Worm (Caenorhabditis elegans) whole organism, L3 larva: ENCODE results near the gene ugt-1.

Experiments used
- R02D3.7 ChIP-seq: fragments of 150-350 bp; optimal IDR thresholded peaks from 2 replicates; lab custom pipeline; 2014; ENCODE audit warnings: missing biosample characterization, missing genetic modification characterization
- ZK546.5 ChIP-seq: sonication (generic microtip); optimal IDR thresholded peaks from 2 replicates; lab custom pipeline; 2017; ENCODE audit warnings: missing biosample characterization, missing genetic modification characterization
- aly-2 ChIP-seq: fragments of 150-350 bp; optimal IDR thresholded peaks from 2 replicates; lab custom pipeline; 2014; ENCODE audit warnings: missing biosample characterization, missing genetic modification characterization
- ama-1 ChIP-seq: fragments of 150-350 bp; optimal IDR thresholded peaks from 2 replicates; lab custom pipeline; 2018
- ceh-28 ChIP-seq: fragments of 150-350 bp; optimal IDR thresholded peaks from 2 replicates; lab custom pipeline; 2014; ENCODE audit warnings: missing biosample characterization, missing genetic modification reagents, missing genetic modification characterization
- ceh-82 ChIP-seq: fragments of 150-350 bp; optimal IDR thresholded peaks from 2 replicates; lab custom pipeline; 2014; ENCODE audit warnings: missing biosample characterization, missing genetic modification characterization
- ceh-9 ChIP-seq: sonication (generic microtip); optimal IDR thresholded peaks from 2 replicates; lab custom pipeline; 2018; ENCODE audit warnings: missing biosample characterization, missing genetic modification characterization
- daf-12 ChIP-seq: fragments of 150-350 bp; optimal IDR thresholded peaks from 2 replicates; lab custom pipeline; 2014; ENCODE audit warnings: missing biosample characterization, missing genetic modification reagents, missing genetic modification characterization
- egl-27 ChIP-seq: sonication (generic microtip); optimal IDR thresholded peaks from 4 replicates; lab custom pipeline; 2017; ENCODE audit warnings: missing biosample characterization, missing genetic modification reagents, missing genetic modification characterization
- egl-5 ChIP-seq: fragments of 150-350 bp; optimal IDR thresholded peaks from 2 replicates; lab custom pipeline; 2017; ENCODE audit warnings: missing biosample characterization, missing genetic modification reagents, missing genetic modification characterization, inconsistent platforms
- elt-1 ChIP-seq: fragments of 150-350 bp; optimal IDR thresholded peaks from 2 replicates; lab custom pipeline; 2014; ENCODE audit warnings: missing biosample characterization, missing genetic modification characterization
- elt-2 ChIP-seq: sonication (generic microtip); optimal IDR thresholded peaks from 2 replicates; lab custom pipeline; 2016; ENCODE audit warnings: missing genetic modification reagents, mild to moderate bottlenecking, missing genetic modification characterization, missing compliant biosample characterization
- eor-1 ChIP-seq, 2 experiments: fragments of 150-350 bp; optimal IDR thresholded peaks; 2 replicates each; lab custom pipeline; 2014 to 2018; ENCODE audit warnings: missing biosample characterization in 2 of 2, missing genetic modification characterization in 2 of 2
- fkh-2 ChIP-seq: fragments of 150-350 bp; optimal IDR thresholded peaks from 2 replicates; lab custom pipeline; 2014; ENCODE audit warnings: missing biosample characterization, missing genetic modification reagents, missing genetic modification characterization
- hmg-11 ChIP-seq: sonication (generic microtip); optimal IDR thresholded peaks from 2 replicates; lab custom pipeline; 2016; ENCODE audit warnings: missing genetic modification characterization, missing compliant biosample characterization
- jun-1 ChIP-seq: fragments of 150-350 bp; optimal IDR thresholded peaks from 2 replicates; lab custom pipeline; 2014; ENCODE audit warnings: missing biosample characterization, missing genetic modification reagents, missing genetic modification characterization
- lin-15B ChIP-seq: fragments of 150-350 bp; optimal IDR thresholded peaks from 2 replicates; lab custom pipeline; 2014; ENCODE audit warnings: missing biosample characterization, missing genetic modification characterization
- lin-39 ChIP-seq: fragments of 150-350 bp; optimal IDR thresholded peaks from 2 replicates; lab custom pipeline; 2018; ENCODE audit warnings: missing biosample characterization, missing genetic modification reagents, missing genetic modification characterization
- lsy-12 ChIP-seq: sonication (generic microtip); optimal IDR thresholded peaks from 2 replicates; lab custom pipeline; 2016; ENCODE audit warnings: mild to moderate bottlenecking, missing genetic modification characterization, missing compliant biosample characterization
- mdl-1 ChIP-seq: fragments of 150-350 bp; optimal IDR thresholded peaks from 2 replicates; lab custom pipeline; 2014; ENCODE audit warnings: missing biosample characterization, missing genetic modification characterization
- mml-1 ChIP-seq: fragments of 150-350 bp; sonication (generic microtip); optimal IDR thresholded peaks from 3 replicates; lab custom pipeline; 2014; ENCODE audit warnings: missing biosample characterization, missing genetic modification characterization
- nfya-1 ChIP-seq: sonication (generic microtip); optimal IDR thresholded peaks from 2 replicates; lab custom pipeline; 2017; ENCODE audit warnings: missing genetic modification characterization, mild to moderate bottlenecking, missing compliant biosample characterization, antibody characterized with exemption, moderate library complexity; ENCODE audit not compliant: insufficient read depth
- nhr-11 ChIP-seq: fragments of 150-350 bp; optimal IDR thresholded peaks from 2 replicates; lab custom pipeline; 2014; ENCODE audit warnings: missing biosample characterization, missing genetic modification characterization
- nhr-12 ChIP-seq: fragments of 150-350 bp; optimal IDR thresholded peaks from 2 replicates; lab custom pipeline; 2014; ENCODE audit warnings: missing biosample characterization, missing genetic modification characterization
- nhr-23 ChIP-seq: fragments of 150-350 bp; optimal IDR thresholded peaks from 2 replicates; lab custom pipeline; 2014; ENCODE audit warnings: missing biosample characterization, missing genetic modification reagents, missing genetic modification characterization
- nhr-237 ChIP-seq: fragments of 150-350 bp; optimal IDR thresholded peaks from 2 replicates; lab custom pipeline; 2014; ENCODE audit warnings: missing biosample characterization, missing genetic modification characterization
- nhr-25 ChIP-seq: sonication (generic microtip); optimal IDR thresholded peaks from 2 replicates; lab custom pipeline; 2017; ENCODE audit warnings: missing biosample characterization, missing genetic modification characterization
- nhr-28 ChIP-seq: fragments of 150-350 bp; optimal IDR thresholded peaks from 2 replicates; lab custom pipeline; 2014; ENCODE audit warnings: missing biosample characterization, missing genetic modification characterization
- nhr-67 ChIP-seq: fragments of 150-350 bp; optimal IDR thresholded peaks from 2 replicates; lab custom pipeline; 2014; ENCODE audit warnings: missing biosample characterization, missing genetic modification characterization
- nhr-76 ChIP-seq: fragments of 150-350 bp; sonication (generic microtip); optimal IDR thresholded peaks from 5 replicates; lab custom pipeline; 2014; ENCODE audit warnings: missing biosample characterization, missing genetic modification characterization
- pha-4 ChIP-seq: fragments of 150-350 bp; optimal IDR thresholded peaks from 2 replicates; lab custom pipeline; 2014; ENCODE audit warnings: missing biosample characterization, missing genetic modification reagents, missing genetic modification characterization
- pqm-1 ChIP-seq: fragments of 150-350 bp; optimal IDR thresholded peaks from 2 replicates; lab custom pipeline; 2017; ENCODE audit warnings: missing biosample characterization, missing genetic modification characterization, inconsistent platforms
- sea-2 ChIP-seq: fragments of 150-350 bp; sonication (generic microtip); optimal IDR thresholded peaks from 4 replicates; lab custom pipeline; 2014; ENCODE audit warnings: missing biosample characterization, missing genetic modification reagents, missing genetic modification characterization
- skn-1 ChIP-seq: fragments of 150-350 bp; optimal IDR thresholded peaks from 2 replicates; lab custom pipeline; 2014; ENCODE audit warnings: missing biosample characterization, missing genetic modification characterization
- tbx-2 ChIP-seq: sonication (generic microtip); optimal IDR thresholded peaks from 2 replicates; lab custom pipeline; 2016; ENCODE audit warnings: mild to moderate bottlenecking, missing genetic modification characterization, missing compliant biosample characterization
- unc-62 ChIP-seq: fragments of 150-350 bp; sonication (generic microtip); optimal IDR thresholded peaks from 4 replicates; lab custom pipeline; 2014; ENCODE audit warnings: missing biosample characterization, missing genetic modification reagents, missing genetic modification characterization
- zag-1 ChIP-seq: fragments of 150-350 bp; optimal IDR thresholded peaks from 2 replicates; lab custom pipeline; 2014; ENCODE audit warnings: missing biosample characterization, missing genetic modification characterization
- ztf-11 ChIP-seq: fragments of 150-350 bp; optimal IDR thresholded peaks from 2 replicates; lab custom pipeline; 2014; ENCODE audit warnings: missing biosample characterization, missing genetic modification characterization
- ztf-4 ChIP-seq: fragments of 150-350 bp; optimal IDR thresholded peaks from 2 replicates; lab custom pipeline; 2014; ENCODE audit warnings: missing biosample characterization, missing genetic modification characterization

The ugt-1 gene

ce11 chrV:10393708-10394107 lies 1.8 kb upstream of the ugt-1 start:
- TF ChIP-seq elt-2 (tag; lab: Kevin White, UChicago): no peak
- TF ChIP-seq lin-15B: no peak

- TF ChIP-seq elt-2 (tag; lab: Kevin White, UChicago) (peak; percentile 62), pqm-1 (peak; percentile 60), ZK546.5 (tag; lab: Kevin White, UChicago) (no peak), egl-27 (no peak), pha-4 (tag; lab: Kevin White, UChicago) (peak; percentile 9)
These were observed 3.0 kb downstream of the ugt-1 start, which contains the start of gene ugt-2 for ce11 chrV:10398431-10398830. Gene ugt-2 (plus strand): TSS chrV:10398801.

- TF ChIP-seq daf-12 (tag; lab: Kevin White, UChicago): no peak
- TF ChIP-seq pqm-1: peak; percentile 80
- no peak for TF ChIP-seq unc-62 (GFP tag; lab: Kevin White, UChicago)
- TF ChIP-seq nhr-76 (tag; lab: Kevin White, UChicago): no peak
- no peak for TF ChIP-seq nhr-23
- peak; percentile 14 for TF ChIP-seq jun-1
- TF ChIP-seq nhr-11 (tag; lab: Kevin White, UChicago): no peak
- TF ChIP-seq ztf-4 (tag; lab: Kevin White, UChicago): no peak
- TF ChIP-seq ama-1 (lab: Kevin White, UChicago): no peak
- TF ChIP-seq ZK546.5 (tag; lab: Kevin White, UChicago): no peak
- no peak for TF ChIP-seq nhr-67 (tag; lab: Kevin White, UChicago)
- TF ChIP-seq elt-1: no peak
- TF ChIP-seq nfya-1: no peak
- no peak for TF ChIP-seq lin-39 (tag; lab: Kevin White, UChicago)
- no peak for TF ChIP-seq aly-2 (tag; lab: Kevin White, UChicago)
- peak; percentile 96 for TF ChIP-seq elt-2 (tag; lab: Kevin White, UChicago)
- no peak for TF ChIP-seq zag-1 (tag; lab: Kevin White, UChicago)
- TF ChIP-seq ztf-11 (tag; lab: Kevin White, UChicago): no peak
- no peak for TF ChIP-seq tbx-2 (tag; lab: Kevin White, UChicago)
- TF ChIP-seq nhr-25 (tag; lab: Kevin White, UChicago): no peak
- no peak for TF ChIP-seq mml-1 (tag; lab: Kevin White, UChicago)
- TF ChIP-seq pha-4 (tag; lab: Kevin White, UChicago): peak; percentile 53
- TF ChIP-seq skn-1: no peak
- no peak for TF ChIP-seq R02D3.7 (tag; lab: Kevin White, UChicago)
- no peak for TF ChIP-seq ceh-9 (tag; lab: Kevin White, UChicago)
- TF ChIP-seq hmg-11: no peak
- no peak for TF ChIP-seq mdl-1 (tag; lab: Kevin White, UChicago)
- TF ChIP-seq ceh-82: no peak
These were observed 3.8 kb downstream of the ugt-1 start for ce11 chrV:10399290-10399689.

- no peak for TF ChIP-seq ceh-9 (tag; lab: Kevin White, UChicago)
- no peak for TF ChIP-seq pqm-1
- TF ChIP-seq egl-5 (tag; lab: Kevin White, UChicago): no peak
- no peak for TF ChIP-seq sea-2 (GFP tag; lab: Kevin White, UChicago)
- TF ChIP-seq mdl-1 (tag; lab: Kevin White, UChicago): no peak
- no peak for TF ChIP-seq ztf-4 (tag; lab: Kevin White, UChicago)
- TF ChIP-seq nhr-12 (tag; lab: Kevin White, UChicago): no peak
- TF ChIP-seq jun-1: no peak
- no peak for TF ChIP-seq lsy-12
- TF ChIP-seq nhr-25 (tag; lab: Kevin White, UChicago): no peak
- TF ChIP-seq eor-1 (tag; optimal IDR thresholded peaks at IDR 0.05; lab: Kevin White, UChicago): no peak
These were observed 7.3 kb downstream of the ugt-1 start, which contains the start of gene F15H10.8 for ce11 chrV:10402804-10403203. Gene F15H10.8 (minus strand): TSS chrV:10402904.

- TF ChIP-seq ceh-28: no peak
- no peak for TF ChIP-seq egl-5 (tag; lab: Kevin White, UChicago)
- no peak for TF ChIP-seq mdl-1 (tag; lab: Kevin White, UChicago)
- no peak for TF ChIP-seq pha-4 (tag; lab: Kevin White, UChicago)
- TF ChIP-seq ceh-9 (tag; lab: Kevin White, UChicago): no peak
- no peak for TF ChIP-seq nfya-1
- no peak for TF ChIP-seq nhr-23
- TF ChIP-seq fkh-2 (tag; lab: Kevin White, UChicago): no peak
- TF ChIP-seq nhr-76 (tag; lab: Kevin White, UChicago): no peak
- TF ChIP-seq nhr-28 (tag; lab: Kevin White, UChicago): no peak
- TF ChIP-seq tbx-2 (tag; lab: Kevin White, UChicago): no peak
- TF ChIP-seq hmg-11: no peak
- TF ChIP-seq pqm-1: no peak
- no peak for TF ChIP-seq nhr-237
- TF ChIP-seq, all 47 proteins: peak for 0
These were observed 9.2 kb downstream of the ugt-1 start for ce11 chrV:10404701-10405100.
